Worm (Caenorhabditis elegans) whole organism, mixed stage, embryonic: Measurements from ENCODE around the gene fbxa-32.

Source experiments
- M03D4.4 ChIP-seq: sonication (generic microtip); optimal IDR thresholded peaks from 2 replicates; lab custom pipeline; 2017; ENCODE audit warnings: mild to moderate bottlenecking, missing genetic modification characterization, missing compliant biosample characterization
- bed-3 ChIP-seq: fragments of 200-800 bp; sonication (Bioruptor generic); optimal IDR thresholded peaks from 3 replicates; lab custom pipeline; 2018; ENCODE audit warnings: mild to moderate bottlenecking, missing genetic modification characterization, moderate library complexity, missing compliant biosample characterization
- ceh-43 ChIP-seq: fragments of 200-800 bp; sonication (Bioruptor generic); optimal IDR thresholded peaks from 2 replicates; lab custom pipeline; 2018; ENCODE audit warnings: mild to moderate bottlenecking, missing genetic modification characterization, moderate library complexity, missing compliant biosample characterization
- ces-1 ChIP-seq: fragments of 150-350 bp; optimal IDR thresholded peaks from 2 replicates; lab custom pipeline; 2014; ENCODE audit warnings: missing biosample characterization, missing genetic modification reagents, missing genetic modification characterization
- cnd-1 ChIP-seq: fragments of 200-800 bp; sonication (Bioruptor generic); optimal IDR thresholded peaks from 2 replicates; lab custom pipeline; 2018; ENCODE audit warnings: mild to moderate bottlenecking, missing genetic modification characterization, missing compliant biosample characterization
- drap-1 ChIP-seq: fragments of 200-800 bp; sonication (Bioruptor generic); optimal IDR thresholded peaks from 3 replicates; lab custom pipeline; 2018; ENCODE audit warnings: mild to moderate bottlenecking, missing genetic modification characterization, missing compliant biosample characterization
- elt-1 ChIP-seq: sonication (generic microtip); optimal IDR thresholded peaks from 2 replicates; lab custom pipeline; 2017; ENCODE audit warnings: missing genetic modification characterization, mild to moderate bottlenecking, missing compliant biosample characterization, antibody characterized with exemption, moderate library complexity, borderline replicate concordance; ENCODE audit not compliant: insufficient read depth
- elt-3 ChIP-seq: fragments of 150-350 bp; optimal IDR thresholded peaks from 2 replicates; lab custom pipeline; 2014; ENCODE audit warnings: missing biosample characterization, missing genetic modification characterization
- flh-1 ChIP-seq: fragments of 200-800 bp; sonication (Bioruptor generic); optimal IDR thresholded peaks from 2 replicates; lab custom pipeline; 2018; ENCODE audit warnings: mild to moderate bottlenecking, missing genetic modification characterization, moderate library complexity, missing compliant biosample characterization
- ham-2 ChIP-seq: fragments of 200-800 bp; sonication (Bioruptor generic); optimal IDR thresholded peaks from 2 replicates; lab custom pipeline; 2018; ENCODE audit warnings: mild to moderate bottlenecking, missing genetic modification characterization, missing compliant biosample characterization
- lin-13 ChIP-seq: fragments of 150-350 bp; optimal IDR thresholded peaks from 2 replicates; lab custom pipeline; 2014; ENCODE audit warnings: missing biosample characterization, missing genetic modification characterization
- lin-32 ChIP-seq: fragments of 200-800 bp; sonication (Bioruptor generic); optimal IDR thresholded peaks from 2 replicates; lab custom pipeline; 2018; ENCODE audit warnings: mild to moderate bottlenecking, missing genetic modification characterization, missing compliant biosample characterization
- lsy-2 ChIP-seq: fragments of 150-350 bp; optimal IDR thresholded peaks from 2 replicates; lab custom pipeline; 2014; ENCODE audit warnings: missing biosample characterization, missing genetic modification characterization
- mab-5 ChIP-seq: fragments of 150-350 bp; optimal IDR thresholded peaks from 2 replicates; lab custom pipeline; 2014; ENCODE audit warnings: missing biosample characterization, missing genetic modification characterization
- mep-1 ChIP-seq: fragments of 150-350 bp; optimal IDR thresholded peaks from 2 replicates; lab custom pipeline; 2017; ENCODE audit warnings: missing biosample characterization, missing genetic modification reagents, missing genetic modification characterization, inconsistent platforms
- nhr-237 ChIP-seq: fragments of 150-350 bp; optimal IDR thresholded peaks from 2 replicates; lab custom pipeline; 2014; ENCODE audit warnings: missing biosample characterization, missing genetic modification characterization
- nhr-28 ChIP-seq: fragments of 150-350 bp; optimal IDR thresholded peaks from 2 replicates; lab custom pipeline; 2014; ENCODE audit warnings: missing biosample characterization, missing genetic modification characterization
- nhr-76 ChIP-seq: sonication (generic microtip); optimal IDR thresholded peaks from 2 replicates; lab custom pipeline; 2017; ENCODE audit warnings: missing biosample characterization, missing genetic modification characterization
- pha-4 ChIP-seq: fragments of 150-350 bp; optimal IDR thresholded peaks from 2 replicates; lab custom pipeline; 2018; ENCODE audit warnings: missing biosample characterization, missing genetic modification reagents, missing genetic modification characterization
- sem-2 ChIP-seq: fragments of 200-800 bp; sonication (Bioruptor generic); optimal IDR thresholded peaks from 2 replicates; lab custom pipeline; 2018; ENCODE audit warnings: mild to moderate bottlenecking, missing genetic modification characterization, missing compliant biosample characterization
- snpc-4 ChIP-seq: fragments of 150-350 bp; optimal IDR thresholded peaks from 2 replicates; lab custom pipeline; 2014; ENCODE audit warnings: missing biosample characterization, missing genetic modification characterization
- sptf-1 ChIP-seq: sonication (generic microtip); optimal IDR thresholded peaks from 2 replicates; lab custom pipeline; 2017; ENCODE audit warnings: mild to moderate bottlenecking, missing genetic modification characterization, moderate library complexity, missing compliant biosample characterization
- tbx-8 ChIP-seq: fragments of 200-800 bp; sonication (Bioruptor generic); optimal IDR thresholded peaks from 2 replicates; lab custom pipeline; 2018; ENCODE audit warnings: mild to moderate bottlenecking, missing genetic modification characterization, moderate library complexity, missing compliant biosample characterization
- unc-120 ChIP-seq: sonication (generic microtip); optimal IDR thresholded peaks from 2 replicates; lab custom pipeline; 2017; ENCODE audit warnings: missing genetic modification characterization, missing compliant biosample characterization; ENCODE audit not compliant: poor library complexity, severe bottlenecking
- unc-39 ChIP-seq: fragments of 150-350 bp; optimal IDR thresholded peaks from 2 replicates; lab custom pipeline; 2014; ENCODE audit warnings: missing biosample characterization, missing genetic modification characterization
- unc-62 ChIP-seq: fragments of 150-350 bp; optimal IDR thresholded peaks from 2 replicates; lab custom pipeline; 2014; ENCODE audit warnings: missing biosample characterization, missing genetic modification reagents, missing genetic modification characterization
- zip-8 ChIP-seq: fragments of 150-350 bp; optimal IDR thresholded peaks from 2 replicates; lab custom pipeline; 2014; ENCODE audit warnings: missing biosample characterization, missing genetic modification characterization
- ztf-11 ChIP-seq: fragments of 150-350 bp; optimal IDR thresholded peaks from 2 replicates; lab custom pipeline; 2014; ENCODE audit warnings: missing biosample characterization, missing genetic modification characterization

Gene fbxa-32

ce11 chrIII:1308887-1309286, 39.8 kb upstream of the fbxa-32 start, which contains the start of gene Y82E9BL.12:
Y82E9BL.12 (plus strand) TSS chrIII:1309187.
- no peak for TF ChIP-seq elt-3 (tag; lab: Kevin White, UChicago)
- TF ChIP-seq ces-1 (GFP tag; lab: Kevin White, UChicago): no peak
- TF ChIP-seq zip-8 (tag; lab: Kevin White, UChicago): no peak
- TF ChIP-seq sem-2 (GFP tag; lab: Kevin White, UChicago): no peak
- TF ChIP-seq nhr-237 (tag; lab: Kevin White, UChicago): no peak
- TF ChIP-seq pha-4 (tag; lab: Kevin White, UChicago): no peak
- no peak for TF ChIP-seq lin-13 (tag; lab: Kevin White, UChicago)
- TF ChIP-seq mab-5 (tag; lab: Kevin White, UChicago): no peak
- TF ChIP-seq ceh-43 (GFP tag; lab: Kevin White, UChicago): no peak
- TF ChIP-seq unc-39: no peak
- TF ChIP-seq bed-3 (GFP tag; lab: Kevin White, UChicago): no peak
- no peak for TF ChIP-seq lsy-2 (tag; lab: Kevin White, UChicago)
- TF ChIP-seq lin-32 (GFP tag; lab: Kevin White, UChicago): no peak
- TF ChIP-seq ham-2 (GFP tag; lab: Kevin White, UChicago): no peak
- no peak for TF ChIP-seq mep-1 (tag; lab: Kevin White, UChicago)

ce11 chrIII:1308209-1308608, 39.2 kb upstream of the fbxa-32 start, which contains the start of gene fbxa-79:
fbxa-79 (minus strand) TSS chrIII:1308294.
- TF ChIP-seq unc-39 (no peak), lin-32 (GFP tag; lab: Kevin White, UChicago) (no peak), nhr-76 (tag; lab: Kevin White, UChicago) (no peak), elt-1 (no peak), tbx-8 (GFP tag; lab: Kevin White, UChicago) (no peak), ham-2 (GFP tag; lab: Kevin White, UChicago) (no peak), cnd-1 (tag; lab: Kevin White, UChicago) (no peak), ces-1 (GFP tag; lab: Kevin White, UChicago) (no peak), unc-120 (tag; lab: Kevin White, UChicago) (no peak), mab-5 (tag; lab: Kevin White, UChicago) (no peak), drap-1 (GFP tag; lab: Kevin White, UChicago) (no peak), sptf-1 (tag; lab: Kevin White, UChicago) (no peak), pha-4 (tag; lab: Kevin White, UChicago) (no peak), snpc-4 (tag; lab: Kevin White, UChicago) (no peak), zip-8 (tag; lab: Kevin White, UChicago) (no peak), lsy-2 (tag; lab: Kevin White, UChicago) (no peak)

ce11 chrIII:1307333-1307732, 38.3 kb upstream of the fbxa-32 start:
- TF ChIP-seq pha-4 (tag; lab: Kevin White, UChicago) (no peak), sptf-1 (tag; lab: Kevin White, UChicago) (no peak)

- no peak for TF ChIP-seq nhr-28 (tag; lab: Kevin White, UChicago)
- no peak for TF ChIP-seq ztf-11 (tag; lab: Kevin White, UChicago)
- TF ChIP-seq flh-1 (GFP tag; lab: Kevin White, UChicago): no peak
- TF ChIP-seq nhr-237 (tag; lab: Kevin White, UChicago): no peak
Measured at ce11 chrIII:1303414-1303813, 34.4 kb upstream of the fbxa-32 start, which contains the start of gene fbxa-75. fbxa-75 (plus strand) TSS chrIII:1303714.

- TF ChIP-seq flh-1 (GFP tag; lab: Kevin White, UChicago) (no peak), bed-3 (GFP tag; lab: Kevin White, UChicago) (no peak), ham-2 (GFP tag; lab: Kevin White, UChicago) (no peak), M03D4.4 (no peak), drap-1 (GFP tag; lab: Kevin White, UChicago) (no peak), nhr-237 (tag; lab: Kevin White, UChicago) (no peak), unc-62 (no peak), pha-4 (tag; lab: Kevin White, UChicago) (no peak)
Measured at ce11 chrIII:1297604-1298003, 28.5 kb upstream of the fbxa-32 start, which contains the start of gene fbxa-28. fbxa-28 (plus strand) TSS chrIII:1297904.
